Fruit fly (Drosophila melanogaster) whole organism, embryonic: ENCODE results near the gene CG43319.

Experiments
- B-H1 ChIP-seq: fragments of 200-800 bp; sonication (Bioruptor generic); IDR thresholded peaks from 3 replicates; pipeline ENCODE4 v1.3.6; 2022; ENCODE audit warnings: missing biosample characterization, missing genetic modification characterization
- BEAF-32 ChIP-seq: fragments of 200-800 bp; sonication (Bioruptor generic); optimal IDR thresholded peaks from 3 replicates; lab custom pipeline; 2017; ENCODE audit warnings: missing biosample characterization, missing genetic modification characterization, mild to moderate bottlenecking, moderate library complexity, missing genetic modification reagents
- CG10431 ChIP-seq: fragments of 200-800 bp; sonication (Bioruptor generic); optimal IDR thresholded peaks from 3 replicates; lab custom pipeline; 2018; ENCODE audit warnings: missing biosample characterization, mild to moderate bottlenecking, missing genetic modification characterization
- CG12236 ChIP-seq: fragments of 200-800 bp; sonication (Bioruptor generic); optimal IDR thresholded peaks from 2 replicates; lab custom pipeline; 2016; ENCODE audit warnings: missing biosample characterization, missing genetic modification characterization
- CG12391 ChIP-seq: fragments of 200-800 bp; sonication (Bioruptor generic); optimal IDR thresholded peaks from 3 replicates; lab custom pipeline; 2018; ENCODE audit warnings: missing biosample characterization, mild to moderate bottlenecking, missing genetic modification characterization, moderate library complexity
- CG17328 ChIP-seq: fragments of 200-800 bp; sonication (Bioruptor generic); IDR thresholded peaks from 2 replicates; pipeline ENCODE4 v1.3.6; 2022; ENCODE audit warnings: missing biosample characterization, missing genetic modification characterization
- CG18011 ChIP-seq: fragments of 200-800 bp; sonication (Bioruptor generic); optimal IDR thresholded peaks from 2 replicates; lab custom pipeline; 2017; ENCODE audit warnings: missing biosample characterization, missing genetic modification characterization, mild to moderate bottlenecking, moderate library complexity, missing genotype
- CG33213 ChIP-seq: fragments of 200-800 bp; sonication (Bioruptor generic); optimal IDR thresholded peaks from 3 replicates; lab custom pipeline; 2016; ENCODE audit warnings: missing biosample characterization, missing genetic modification characterization
- CG34224 ChIP-seq: fragments of 200-800 bp; sonication (Bioruptor generic); IDR thresholded peaks from 3 replicates; pipeline ENCODE4 v1.3.6; 2022; ENCODE audit warnings: missing biosample characterization, missing genetic modification characterization; ENCODE audit not compliant: partially characterized antibody
- CG4328 ChIP-seq: fragments of 200-800 bp; sonication (Bioruptor generic); optimal IDR thresholded peaks from 3 replicates; lab custom pipeline; 2017; ENCODE audit warnings: missing biosample characterization, missing genetic modification reagents, missing genetic modification characterization
- CG5953 ChIP-seq: fragments of 200-800 bp; sonication (Bioruptor generic); IDR thresholded peaks from 2 replicates; pipeline ENCODE4 v1.3.6; 2022; ENCODE audit warnings: missing biosample characterization, missing genetic modification characterization
- CG6813 ChIP-seq: fragments of 200-800 bp; sonication (Bioruptor generic); optimal IDR thresholded peaks from 2 replicates; lab custom pipeline; 2017; ENCODE audit warnings: missing biosample characterization, missing genetic modification characterization, mild to moderate bottlenecking, moderate library complexity, missing genetic modification reagents
- CG9797 ChIP-seq: fragments of 200-800 bp; sonication (Bioruptor generic); optimal IDR thresholded peaks from 3 replicates; lab custom pipeline; 2018; ENCODE audit warnings: missing biosample characterization, mild to moderate bottlenecking, missing genetic modification characterization
- Deaf1 ChIP-seq: fragments of 200-800 bp; optimal IDR thresholded peaks from 3 replicates; lab custom pipeline; 2019; ENCODE audit warnings: missing biosample characterization, mild to moderate bottlenecking, missing genetic modification characterization, moderate library complexity
- Dref ChIP-seq: fragments of 200-800 bp; sonication (Bioruptor generic); IDR thresholded peaks from 2 replicates; pipeline ENCODE4 v1.3.6; 2022; ENCODE audit warnings: missing biosample characterization, missing genetic modification characterization
- Fer3 ChIP-seq: fragments of 200-800 bp; sonication (Bioruptor generic); optimal IDR thresholded peaks from 2 replicates; lab custom pipeline; 2018; ENCODE audit warnings: missing biosample characterization, mild to moderate bottlenecking, missing genetic modification characterization, moderate library complexity
- Hr51 ChIP-seq, 2 experiments: fragments of 200-800 bp; sonication (Bioruptor generic); optimal IDR thresholded peaks; 2 replicates in 1 of 2; 3 replicates in 1 of 2; lab custom pipeline; 2016 to 2018; ENCODE audit warnings: missing biosample characterization in 2 of 2, missing genetic modification characterization in 2 of 2, mild to moderate bottlenecking in 1 of 2, moderate library complexity in 1 of 2
- MBD-R2 ChIP-seq: fragments of 200-800 bp; sonication (Bioruptor generic); IDR thresholded peaks from 2 replicates; pipeline ENCODE4 v1.3.6; 2022; ENCODE audit warnings: missing biosample characterization, missing genetic modification characterization
- MESR4 ChIP-seq: fragments of 200-800 bp; sonication (Bioruptor generic); optimal IDR thresholded peaks from 2 replicates; lab custom pipeline; 2018; ENCODE audit warnings: missing biosample characterization, mild to moderate bottlenecking, missing genetic modification characterization, moderate library complexity
- NFAT ChIP-seq: fragments of 200-800 bp; sonication (Bioruptor generic); IDR thresholded peaks from 2 replicates; pipeline ENCODE4 v1.3.6; 2022; ENCODE audit warnings: missing biosample characterization, missing genetic modification characterization
- Nf-YB ChIP-seq: fragments of 200-800 bp; sonication (Bioruptor generic); optimal IDR thresholded peaks from 3 replicates; lab custom pipeline; 2019; ENCODE audit warnings: missing biosample characterization, mild to moderate bottlenecking, missing genetic modification characterization, moderate library complexity
- Sin3A ChIP-seq: fragments of >200 bp; optimal IDR thresholded peaks from 2 replicates; lab custom pipeline; 2018
- Sox102F ChIP-seq: fragments of 200-800 bp; sonication (Bioruptor generic); optimal IDR thresholded peaks from 2 replicates; lab custom pipeline; 2018; ENCODE audit warnings: missing biosample characterization, mild to moderate bottlenecking, missing genetic modification characterization, moderate library complexity
- bigmax ChIP-seq: fragments of 200-800 bp; sonication (Bioruptor generic); optimal IDR thresholded peaks from 2 replicates; lab custom pipeline; 2018; ENCODE audit warnings: missing biosample characterization, mild to moderate bottlenecking, missing genetic modification characterization
- cad ChIP-seq: fragments of >200 bp; optimal IDR thresholded peaks from 2 replicates; lab custom pipeline; 2017; ENCODE audit warnings: missing biosample characterization, missing genetic modification characterization
- cg ChIP-seq: fragments of 200-800 bp; sonication (Bioruptor generic); optimal IDR thresholded peaks from 3 replicates; lab custom pipeline; 2019; ENCODE audit warnings: missing biosample characterization, mild to moderate bottlenecking, missing genetic modification characterization, moderate library complexity
- corto ChIP-seq: fragments of 200-800 bp; sonication (Bioruptor generic); optimal IDR thresholded peaks from 2 replicates; lab custom pipeline; 2016; ENCODE audit warnings: missing biosample characterization, mild to moderate bottlenecking, missing genetic modification characterization, moderate library complexity
- crol ChIP-seq: fragments of 200-800 bp; sonication (Bioruptor generic); IDR thresholded peaks from 2 replicates; pipeline ENCODE4 v1.3.6; 2022; ENCODE audit warnings: missing biosample characterization, missing genetic modification characterization
- crp ChIP-seq, 2 experiments: fragments of 200-800 bp; sonication (Bioruptor generic); optimal IDR thresholded peaks; 2 replicates in 1 of 2; 3 replicates in 1 of 2; lab custom pipeline; 2017; ENCODE audit warnings: missing biosample characterization in 2 of 2, missing genetic modification characterization in 2 of 2, mild to moderate bottlenecking in 1 of 2, moderate library complexity in 1 of 2
- gsb-n ChIP-seq: fragments of 200-800 bp; sonication (Bioruptor generic); optimal IDR thresholded peaks from 3 replicates; lab custom pipeline; 2018; ENCODE audit warnings: missing biosample characterization, mild to moderate bottlenecking, missing genetic modification characterization
- klu ChIP-seq: fragments of 200-800 bp; sonication (Bioruptor generic); IDR thresholded peaks from 2 replicates; pipeline ENCODE4 v1.3.6; 2022; ENCODE audit warnings: missing biosample characterization, missing genetic modification characterization
- mam ChIP-seq: fragments of 200-800 bp; sonication (Bioruptor generic); optimal IDR thresholded peaks from 3 replicates; lab custom pipeline; 2016; ENCODE audit warnings: missing biosample characterization, missing genetic modification characterization
- peb ChIP-seq: fragments of 200-800 bp; sonication (Bioruptor generic); IDR thresholded peaks from 2 replicates; pipeline ENCODE4 v1.3.6; 2022; ENCODE audit warnings: missing biosample characterization, missing genetic modification characterization
- pzg ChIP-seq: fragments of 200-800 bp; sonication (Bioruptor generic); optimal IDR thresholded peaks from 3 replicates; lab custom pipeline; 2018; ENCODE audit warnings: missing biosample characterization, mild to moderate bottlenecking, missing genetic modification characterization, moderate library complexity
- rib ChIP-seq: fragments of 200-800 bp; sonication (Bioruptor generic); IDR thresholded peaks from 2 replicates; pipeline ENCODE4 v1.3.6; 2022; ENCODE audit warnings: missing biosample characterization, missing genetic modification characterization
- schlank ChIP-seq: fragments of 200-800 bp; sonication (Bioruptor generic); optimal IDR thresholded peaks from 2 replicates; lab custom pipeline; 2018; ENCODE audit warnings: missing biosample characterization, mild to moderate bottlenecking, missing genetic modification characterization
- trem ChIP-seq: fragments of 200-800 bp; optimal IDR thresholded peaks from 3 replicates; lab custom pipeline; 2019; ENCODE audit warnings: missing biosample characterization, mild to moderate bottlenecking, missing genetic modification characterization, moderate library complexity
- twi ChIP-seq: fragments of 200-800 bp; optimal IDR thresholded peaks from 2 replicates; lab custom pipeline; 2019; ENCODE audit warnings: missing biosample characterization, mild to moderate bottlenecking, missing genetic modification characterization, moderate library complexity
- unpg ChIP-seq: fragments of 200-800 bp; sonication (Bioruptor generic); optimal IDR thresholded peaks from 3 replicates; lab custom pipeline; 2018; ENCODE audit warnings: missing biosample characterization, mild to moderate bottlenecking, missing genetic modification characterization, moderate library complexity

Gene CG43319

DNA sequence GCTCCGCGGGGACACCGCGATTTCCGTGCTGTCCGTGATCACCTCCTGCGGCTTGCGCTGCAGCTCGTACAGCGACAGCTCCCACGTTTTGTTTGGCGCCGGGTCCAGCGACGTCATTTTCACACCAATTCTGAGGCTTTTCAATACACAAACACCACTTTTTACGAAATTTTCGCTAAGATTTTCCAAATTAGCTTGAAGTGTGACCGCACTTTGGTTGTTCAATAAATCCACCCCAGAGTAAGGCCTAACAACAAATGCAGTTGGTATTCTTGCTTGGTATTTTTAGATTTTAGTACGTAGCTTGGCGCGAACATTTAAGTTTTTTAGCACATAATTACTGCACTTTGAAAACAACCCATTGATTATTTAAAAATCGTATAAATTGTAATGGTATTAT lies 12.3 kb upstream of the CG43319 start, which contains the start of gene Sce (continued):
- TF ChIP-seq cad (GFP tag; lab: Kevin White, UChicago), result no peak
- peak; percentile 0 for TF ChIP-seq Sin3A (lab: Kevin White, UChicago)
- no peak for TF ChIP-seq CG6813
- peak; percentile 71 for TF ChIP-seq pzg
- no peak for TF ChIP-seq B-H1
- TF ChIP-seq BEAF-32 (GFP tag; lab: Kevin White, UChicago), result peak; percentile 3
- no peak for TF ChIP-seq CG17328 (GFP tag; lab: Robert Waterston, UW)
- TF ChIP-seq CG33213 (GFP tag; lab: Kevin White, UChicago), result no peak
- peak; percentile 14 for TF ChIP-seq trem (tag; lab: Kevin White, UChicago)
- no peak for TF ChIP-seq Dref (GFP tag; lab: Robert Waterston, UW)
- no peak for TF ChIP-seq gsb-n (tag; lab: Kevin White, UChicago)
- TF ChIP-seq corto (GFP tag; lab: Kevin White, UChicago), result no peak
- no peak for TF ChIP-seq CG4328 (GFP tag; lab: Kevin White, UChicago)
- no peak for TF ChIP-seq bigmax
- TF ChIP-seq cg (GFP tag; lab: Kevin White, UChicago), result no peak
- TF ChIP-seq twi (tag; lab: Kevin White, UChicago), result no peak
- TF ChIP-seq Sox102F (GFP tag; lab: Kevin White, UChicago), result no peak
- peak; percentile 63 for TF ChIP-seq MBD-R2 (GFP tag; lab: Robert Waterston, UW)
- no peak for TF ChIP-seq CG34224 (GFP tag; lab: Robert Waterston, UW)
- TF ChIP-seq NFAT (GFP tag; lab: Robert Waterston, UW), result no peak
- TF ChIP-seq CG18011 (GFP tag; lab: Kevin White, UChicago), result no peak
- no peak for TF ChIP-seq peb (GFP tag; lab: Robert Waterston, UW)
- no peak for TF ChIP-seq Nf-YB (GFP tag; lab: Kevin White, UChicago)
- TF ChIP-seq CG12236 (GFP tag; lab: Kevin White, UChicago), result no peak
- no peak for TF ChIP-seq Hr51 (GFP tag; optimal IDR thresholded peaks at IDR 0.05; lab: Kevin White, UChicago)
- no peak for TF ChIP-seq crp (GFP tag; optimal IDR thresholded peaks at IDR 0.05; lab: Kevin White, UChicago)
- TF ChIP-seq unpg (GFP tag; lab: Kevin White, UChicago), result no peak
- TF ChIP-seq CG12391 (tag; lab: Kevin White, UChicago), result no peak
- peak; percentile 91 for TF ChIP-seq MESR4 (GFP tag; lab: Kevin White, UChicago)
- TF ChIP-seq schlank (tag; lab: Kevin White, UChicago), result no peak
- no peak for TF ChIP-seq CG10431 (GFP tag; lab: Kevin White, UChicago)
- no peak for TF ChIP-seq Fer3 (tag; lab: Kevin White, UChicago)
- TF ChIP-seq klu (GFP tag; lab: Robert Waterston, UW), result no peak
- no peak for TF ChIP-seq Deaf1 (tag; lab: Kevin White, UChicago)
- no peak for TF ChIP-seq rib (GFP tag; lab: Robert Waterston, UW)
- peak; percentile 61 for TF ChIP-seq CG9797 (GFP tag; lab: Kevin White, UChicago)
- TF ChIP-seq mam, result no peak

DNA sequence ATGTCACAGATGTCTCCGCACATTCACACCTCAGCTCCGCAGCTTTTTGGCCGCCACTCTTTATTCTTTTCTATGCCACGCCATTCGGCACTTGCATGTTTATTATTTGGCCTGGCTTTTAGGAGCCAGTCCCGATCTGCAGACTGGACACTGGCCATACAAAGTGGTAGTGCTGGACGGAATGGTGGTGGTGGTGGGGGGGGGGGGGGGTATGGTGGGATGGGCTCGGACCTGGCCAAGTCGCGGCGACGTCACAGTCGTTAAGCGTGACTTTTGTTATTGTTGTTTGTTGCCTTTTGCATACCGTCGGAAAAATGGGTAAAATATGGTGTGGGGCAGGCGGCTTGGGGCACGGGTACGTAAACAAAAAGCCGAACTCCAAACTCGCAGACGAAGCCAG lies 9.0 kb upstream of the CG43319 start:
- TF ChIP-seq CG5953 (GFP tag; lab: Robert Waterston, UW) (no peak), crol (GFP tag; lab: Robert Waterston, UW) (peak; percentile 59)
